Fruit fly (Drosophila melanogaster) whole organism, embryonic: ENCODE measurements around the gene CG16852.

Experiments used
- Atf3 ChIP-seq: fragments of 200-800 bp; sonication (Bioruptor generic); optimal IDR thresholded peaks from 3 replicates; lab custom pipeline; 2016; ENCODE audit warnings: missing biosample characterization, missing genetic modification characterization
- CG10147 ChIP-seq: fragments of 200-800 bp; sonication (Bioruptor generic); optimal IDR thresholded peaks from 2 replicates; lab custom pipeline; 2019; ENCODE audit warnings: missing biosample characterization, mild to moderate bottlenecking, missing genetic modification characterization, moderate library complexity
- CG10209 ChIP-seq: fragments of 200-800 bp; sonication (Bioruptor generic); optimal IDR thresholded peaks from 3 replicates; lab custom pipeline; 2017; ENCODE audit warnings: missing biosample characterization, mild to moderate bottlenecking, missing genetic modification characterization, missing genetic modification reagents
- CG10543 ChIP-seq: fragments of 200-800 bp; sonication (Bioruptor generic); optimal IDR thresholded peaks from 3 replicates; lab custom pipeline; 2017; ENCODE audit warnings: missing biosample characterization, mild to moderate bottlenecking, missing genetic modification characterization, moderate library complexity
- CG11456 ChIP-seq: fragments of 200-800 bp; sonication (Bioruptor generic); IDR thresholded peaks from 3 replicates; pipeline ENCODE4 v1.3.6; 2022; ENCODE audit warnings: missing biosample characterization, missing genetic modification characterization
- CG17186 ChIP-seq: fragments of 200-800 bp; sonication (Bioruptor generic); optimal IDR thresholded peaks from 3 replicates; lab custom pipeline; 2017; ENCODE audit warnings: missing biosample characterization, missing genetic modification reagents, missing genetic modification characterization
- CG17359 ChIP-seq: fragments of 200-800 bp; sonication (Bioruptor generic); optimal IDR thresholded peaks from 3 replicates; lab custom pipeline; 2018; ENCODE audit warnings: missing biosample characterization, mild to moderate bottlenecking, missing genetic modification characterization, moderate library complexity
- CG17802 ChIP-seq: fragments of 200-800 bp; sonication (Bioruptor generic); optimal IDR thresholded peaks from 2 replicates; lab custom pipeline; 2018; ENCODE audit warnings: missing biosample characterization, mild to moderate bottlenecking, missing genetic modification characterization, moderate library complexity
- CG18619 ChIP-seq: fragments of 200-800 bp; sonication (Bioruptor generic); optimal IDR thresholded peaks from 3 replicates; lab custom pipeline; 2017; ENCODE audit warnings: missing biosample characterization, mild to moderate bottlenecking, missing genetic modification characterization
- CG2202 ChIP-seq: fragments of 200-800 bp; sonication (Bioruptor generic); optimal IDR thresholded peaks from 2 replicates; lab custom pipeline; 2018; ENCODE audit warnings: missing biosample characterization, mild to moderate bottlenecking, missing genetic modification characterization
- CG31224 ChIP-seq: fragments of 200-800 bp; sonication (Bioruptor generic); IDR thresholded peaks from 2 replicates; pipeline ENCODE4 v1.3.6; 2022; ENCODE audit warnings: missing biosample characterization, missing genetic modification characterization
- CG32532 ChIP-seq: fragments of 200-800 bp; sonication (Bioruptor generic); IDR thresholded peaks from 2 replicates; pipeline ENCODE4 v1.3.6; 2022; ENCODE audit warnings: missing biosample characterization, missing genetic modification characterization
- CG3281 ChIP-seq: fragments of 200-800 bp; sonication (Bioruptor generic); optimal IDR thresholded peaks from 3 replicates; lab custom pipeline; 2017; ENCODE audit warnings: missing biosample characterization, mild to moderate bottlenecking, missing genetic modification characterization
- CG34422 ChIP-seq: fragments of 200-800 bp; sonication (Bioruptor generic); IDR thresholded peaks from 3 replicates; pipeline ENCODE4 v1.3.6; 2022; ENCODE audit warnings: missing biosample characterization, missing genetic modification characterization
- CG6272 ChIP-seq: fragments of 200-800 bp; sonication (Bioruptor generic); IDR thresholded peaks from 2 replicates; pipeline ENCODE4 v1.3.6; 2022; ENCODE audit warnings: missing biosample characterization, missing genetic modification characterization
- CG6654 ChIP-seq: fragments of 200-800 bp; sonication (Bioruptor generic); optimal IDR thresholded peaks from 2 replicates; lab custom pipeline; 2017; ENCODE audit warnings: missing biosample characterization, mild to moderate bottlenecking, missing genetic modification characterization
- CG7357 ChIP-seq: fragments of 200-800 bp; sonication (Bioruptor generic); IDR thresholded peaks from 3 replicates; pipeline ENCODE4 v1.3.6; 2022; ENCODE audit warnings: missing biosample characterization, missing genetic modification characterization
- CoRest ChIP-seq: fragments of 200-800 bp; sonication (Bioruptor generic); optimal IDR thresholded peaks from 3 replicates; lab custom pipeline; 2018; ENCODE audit warnings: missing biosample characterization, mild to moderate bottlenecking, missing genetic modification characterization, moderate library complexity
- D ChIP-seq, 2 experiments: fragments of 200-800 bp in 1 of 2; fragments of >200 bp in 1 of 2; sonication (Bioruptor generic) in 1 of 2; optimal IDR thresholded peaks; 2 replicates in 1 of 2; 3 replicates in 1 of 2; lab custom pipeline; 2017; ENCODE audit warnings: mild to moderate bottlenecking in 1 of 2, missing biosample characterization in 1 of 2, missing genetic modification characterization in 1 of 2, missing genetic modification reagents in 1 of 2
- Dp ChIP-seq: fragments of 200-800 bp; sonication (Bioruptor generic); optimal IDR thresholded peaks from 2 replicates; lab custom pipeline; 2018; ENCODE audit warnings: missing biosample characterization, mild to moderate bottlenecking, missing genetic modification characterization, moderate library complexity
- HHEX ChIP-seq: fragments of 200-800 bp; sonication (Bioruptor generic); optimal IDR thresholded peaks from 3 replicates; lab custom pipeline; 2017; ENCODE audit warnings: missing biosample characterization, mild to moderate bottlenecking, missing genetic modification characterization, missing genetic modification reagents
- MESR4 ChIP-seq: fragments of 200-800 bp; sonication (Bioruptor generic); optimal IDR thresholded peaks from 2 replicates; lab custom pipeline; 2018; ENCODE audit warnings: missing biosample characterization, mild to moderate bottlenecking, missing genetic modification characterization, moderate library complexity
- Med ChIP-seq: fragments of 200-800 bp; sonication (Bioruptor generic); peaks from one replicate; lab custom pipeline; 2016; ENCODE audit warnings: missing biosample characterization, missing genetic modification characterization, mild to moderate bottlenecking, inconsistent platforms, moderate library complexity
- Side ChIP-seq: fragments of 200-800 bp; sonication (Bioruptor generic); optimal IDR thresholded peaks from 2 replicates; lab custom pipeline; 2016; ENCODE audit warnings: missing biosample characterization, missing genetic modification characterization
- Sry-δ ChIP-seq: fragments of 200-800 bp; sonication (Bioruptor generic); optimal IDR thresholded peaks from 2 replicates; lab custom pipeline; 2016; ENCODE audit warnings: missing biosample characterization, missing genetic modification characterization
- Stat92E ChIP-seq, 3 experiments: fragments of >200 bp in 2 of 3; fragments of 200-800 bp in 1 of 3; sonication (Bioruptor generic) in 1 of 3; optimal IDR thresholded peaks; 2 replicates each; lab custom pipeline; 2017 to 2019; ENCODE audit warnings: missing biosample characterization in 3 of 3, missing genetic modification characterization in 3 of 3, mild to moderate bottlenecking in 1 of 3, moderate library complexity in 1 of 3
- Tbp ChIP-seq: fragments of >200 bp; optimal IDR thresholded peaks from 2 replicates; lab custom pipeline; 2018; ENCODE audit warnings: missing biosample characterization, missing genetic modification characterization
- ash1 ChIP-seq: fragments of 200-800 bp; sonication (Bioruptor generic); optimal IDR thresholded peaks from 2 replicates; lab custom pipeline; 2018; ENCODE audit warnings: missing biosample characterization, mild to moderate bottlenecking, missing genetic modification characterization
- btn ChIP-seq: fragments of 200-800 bp; sonication (Bioruptor generic); optimal IDR thresholded peaks from 2 replicates; lab custom pipeline; 2016; ENCODE audit warnings: missing biosample characterization, missing genetic modification characterization
- cg ChIP-seq: fragments of 200-800 bp; sonication (Bioruptor generic); optimal IDR thresholded peaks from 3 replicates; lab custom pipeline; 2019; ENCODE audit warnings: missing biosample characterization, mild to moderate bottlenecking, missing genetic modification characterization, moderate library complexity
- crol ChIP-seq: fragments of 200-800 bp; sonication (Bioruptor generic); IDR thresholded peaks from 2 replicates; pipeline ENCODE4 v1.3.6; 2022; ENCODE audit warnings: missing biosample characterization, missing genetic modification characterization
- da ChIP-seq: fragments of 200-800 bp; sonication (Bioruptor generic); optimal IDR thresholded peaks from 2 replicates; lab custom pipeline; 2016; ENCODE audit warnings: missing biosample characterization, missing genetic modification characterization
- dpn ChIP-seq, 2 experiments: fragments of 200-800 bp; sonication (Bioruptor generic); optimal IDR thresholded peaks; 3 replicates each; lab custom pipeline; 2016; ENCODE audit warnings: missing biosample characterization in 2 of 2, missing genetic modification characterization in 2 of 2
- emc ChIP-seq: fragments of 200-800 bp; sonication (Bioruptor generic); optimal IDR thresholded peaks from 2 replicates; lab custom pipeline; 2016; ENCODE audit warnings: missing biosample characterization, missing genetic modification characterization
- eve ChIP-seq, 2 experiments: fragments of >200 bp; optimal IDR thresholded peaks; 2 replicates each; lab custom pipeline; 2017; ENCODE audit warnings: missing biosample characterization in 2 of 2, missing genetic modification characterization in 2 of 2
- hth ChIP-seq: fragments of >200 bp; optimal IDR thresholded peaks from 2 replicates; lab custom pipeline; 2017; ENCODE audit warnings: inconsistent platforms
- lilli ChIP-seq: fragments of 200-800 bp; sonication (Bioruptor generic); optimal IDR thresholded peaks from 3 replicates; lab custom pipeline; 2016; ENCODE audit warnings: missing biosample characterization, missing genetic modification characterization
- lmd ChIP-seq: fragments of 200-800 bp; sonication (Bioruptor generic); IDR thresholded peaks from 2 replicates; pipeline ENCODE4 v1.3.6; 2022; ENCODE audit warnings: missing biosample characterization, missing genetic modification characterization
- nau ChIP-seq: fragments of 200-800 bp; sonication (Bioruptor generic); optimal IDR thresholded peaks from 3 replicates; lab custom pipeline; 2017; ENCODE audit warnings: missing biosample characterization, mild to moderate bottlenecking, missing genetic modification characterization, missing genetic modification reagents
- org-1 ChIP-seq: fragments of 200-800 bp; sonication (Bioruptor generic); optimal IDR thresholded peaks from 2 replicates; lab custom pipeline; 2017; ENCODE audit warnings: missing biosample characterization, missing genetic modification characterization
- pho ChIP-seq: fragments of 200-800 bp; sonication (Bioruptor generic); optimal IDR thresholded peaks from 2 replicates; lab custom pipeline; 2016; ENCODE audit warnings: missing biosample characterization, missing genetic modification characterization
- pros ChIP-seq: fragments of 200-800 bp; sonication (Bioruptor generic); optimal IDR thresholded peaks from 3 replicates; lab custom pipeline; 2019; ENCODE audit warnings: missing biosample characterization, mild to moderate bottlenecking, missing genetic modification characterization, moderate library complexity
- sug ChIP-seq: fragments of 200-800 bp; optimal IDR thresholded peaks from 2 replicates; lab custom pipeline; 2019; ENCODE audit warnings: missing biosample characterization, mild to moderate bottlenecking, missing genetic modification characterization, moderate library complexity
- unc-4 ChIP-seq: fragments of 200-800 bp; sonication (Bioruptor generic); IDR thresholded peaks from 2 replicates; pipeline ENCODE4 v1.3.6; 2022; ENCODE audit warnings: missing biosample characterization, missing genetic modification characterization; ENCODE audit not compliant: partially characterized antibody
- unpg ChIP-seq: fragments of 200-800 bp; sonication (Bioruptor generic); optimal IDR thresholded peaks from 3 replicates; lab custom pipeline; 2018; ENCODE audit warnings: missing biosample characterization, mild to moderate bottlenecking, missing genetic modification characterization, moderate library complexity
- wdn ChIP-seq: fragments of 200-800 bp; sonication (Bioruptor generic); IDR thresholded peaks from 2 replicates; pipeline ENCODE4 v1.3.6; 2022; ENCODE audit warnings: missing biosample characterization, missing genetic modification characterization
- zen ChIP-seq: fragments of 200-800 bp; sonication (Bioruptor generic); optimal IDR thresholded peaks from 3 replicates; lab custom pipeline; 2018; ENCODE audit warnings: missing biosample characterization, mild to moderate bottlenecking, missing genetic modification characterization, moderate library complexity

Gene CG16852

DNA sequence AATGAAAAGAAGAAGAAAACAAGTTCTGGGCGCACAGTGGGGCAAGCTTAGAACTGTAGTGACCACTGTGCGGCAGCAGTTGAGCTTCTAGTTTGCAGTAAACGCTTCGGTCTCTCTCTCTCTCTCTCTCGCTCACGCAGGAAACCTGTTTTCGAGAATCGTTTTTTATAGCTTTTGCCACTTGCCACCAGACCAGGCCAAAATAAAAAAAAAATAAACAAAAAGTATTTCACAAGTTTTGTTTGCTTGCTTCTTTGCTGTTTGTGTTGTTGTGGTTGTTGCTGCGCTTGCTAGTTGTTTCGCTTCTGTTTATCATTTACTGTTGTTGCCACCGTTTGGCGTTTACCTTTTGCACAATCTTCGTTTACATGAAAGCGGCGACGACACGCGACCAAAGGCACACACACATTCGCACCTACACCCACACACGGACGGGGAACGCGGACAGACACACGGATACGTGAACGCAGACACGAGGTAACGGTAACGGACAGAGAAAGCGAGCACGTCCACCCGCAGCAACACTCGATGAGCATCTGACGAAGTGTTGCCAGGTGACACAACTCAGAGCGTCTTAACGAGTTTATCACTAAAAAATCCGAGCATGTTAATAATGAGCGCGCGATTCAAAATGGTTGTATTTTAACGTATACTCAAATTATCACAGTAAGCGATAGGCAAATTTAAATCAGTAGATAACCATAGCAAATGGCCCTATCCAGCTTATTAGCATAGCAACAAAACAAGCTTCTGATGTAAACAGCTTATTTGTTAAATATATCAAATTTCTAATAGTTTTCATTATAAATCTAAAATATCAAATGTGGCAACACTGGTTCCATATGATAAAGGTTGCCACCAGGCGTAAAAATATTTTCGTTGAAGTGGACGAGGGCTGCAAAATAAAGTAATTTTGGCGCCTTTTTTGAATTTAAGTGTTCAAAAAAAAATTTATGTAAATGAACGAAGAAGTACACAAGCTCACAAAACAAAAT lies 8.5 kb downstream of the CG16852 start, which contains the start of gene B4 (continued):
- TF ChIP-seq org-1 (GFP tag; lab: Kevin White, UChicago), result peak; percentile 23
- peak; percentile 4 for TF ChIP-seq CG2202 (tag; lab: Kevin White, UChicago)
- peak; percentile 20 for TF ChIP-seq emc (GFP tag; lab: Kevin White, UChicago)
- TF ChIP-seq Sry-δ, result peak; percentile 20
- no peak; the same call in 1 of the 2 replicates for TF ChIP-seq lmd
- TF ChIP-seq ash1 (GFP tag; lab: Kevin White, UChicago), result peak; percentile 33
- no peak for TF ChIP-seq CG7357
- no peak for TF ChIP-seq hth (lab: Kevin White, UChicago)
- peak; percentile 34 for TF ChIP-seq HHEX
- TF ChIP-seq lilli (GFP tag; lab: Kevin White, UChicago), result peak; percentile 6
- TF ChIP-seq pros, result peak; percentile 54
- TF ChIP-seq Atf3 (GFP tag; lab: Kevin White, UChicago), result no peak
- TF ChIP-seq Stat92E (GFP tag; optimal IDR thresholded peaks at IDR 0.05; lab: Kevin White, UChicago), result peak in 1 of 3 experiments; percentile 28
- peak; percentile 12 to 13 for TF ChIP-seq dpn (GFP tag; optimal IDR thresholded peaks at IDR 0.05; lab: Kevin White, UChicago)
- TF ChIP-seq CG17359 (tag; lab: Kevin White, UChicago), result peak; percentile 40
- TF ChIP-seq CG3281 (GFP tag; lab: Kevin White, UChicago), result peak; percentile 20
- TF ChIP-seq CG6272 (GFP tag; lab: Robert Waterston, UW), result no peak
- peak; percentile 49 for TF ChIP-seq unpg (GFP tag; lab: Kevin White, UChicago)
- TF ChIP-seq cg (GFP tag; lab: Kevin White, UChicago), result peak; percentile 92
- peak; percentile 42 for TF ChIP-seq CG32532 (GFP tag; lab: Robert Waterston, UW)
- TF ChIP-seq CG18619 (GFP tag; lab: Kevin White, UChicago), result no peak
- no peak for TF ChIP-seq CG6654 (GFP tag; lab: Kevin White, UChicago)
- no peak for TF ChIP-seq Tbp (GFP tag; lab: Kevin White, UChicago)
- TF ChIP-seq CoRest (tag; lab: Kevin White, UChicago), result no peak
- peak; percentile 1; the same call in 1 of the 2 replicates for TF ChIP-seq crol (GFP tag; lab: Robert Waterston, UW)
- peak; percentile 66 for TF ChIP-seq Side (GFP tag; lab: Kevin White, UChicago)
- peak; percentile 37 for TF ChIP-seq sug (tag; lab: Kevin White, UChicago)
- no peak for TF ChIP-seq CG10147 (GFP tag; lab: Kevin White, UChicago)
- peak; percentile 51 for TF ChIP-seq MESR4
- TF ChIP-seq D (optimal IDR thresholded peaks at IDR 0.05; lab: Kevin White, UChicago), result no peak
- peak; percentile 42 for TF ChIP-seq D (GFP tag; optimal IDR thresholded peaks at IDR 0.05; lab: Kevin White, UChicago)
- peak; percentile 85 for TF ChIP-seq CG10543 (GFP tag; lab: Kevin White, UChicago)
- peak; percentile 46; the same call in 1 of the 2 replicates for TF ChIP-seq CG31224 (GFP tag; lab: Robert Waterston, UW)
- TF ChIP-seq pho (GFP tag; lab: Kevin White, UChicago), result peak; percentile 18
- no peak for TF ChIP-seq zen (tag; lab: Kevin White, UChicago)
- TF ChIP-seq CG34422, result peak; percentile 76; the same call in 2 of the 3 replicates
- TF ChIP-seq CG11456 (GFP tag; lab: Robert Waterston, UW), result no peak
- TF ChIP-seq CG17186 (GFP tag; lab: Kevin White, UChicago), result no peak
- peak; percentile 9 for TF ChIP-seq da (GFP tag; lab: Kevin White, UChicago)
- peak; percentile 7 for TF ChIP-seq btn (GFP tag; lab: Kevin White, UChicago)
- peak; percentile 96 for TF ChIP-seq Dp (GFP tag; lab: Kevin White, UChicago)
- TF ChIP-seq unc-4 (GFP tag; lab: Robert Waterston, UW), result 0 out of 2 replicates have a peak, but pooled peaks have one; percentile 15
- TF ChIP-seq CG10209 (GFP tag; lab: Kevin White, UChicago), result peak; percentile 6
- no peak for TF ChIP-seq nau (GFP tag; lab: Kevin White, UChicago)
- no peak for TF ChIP-seq CG17802 (tag; lab: Kevin White, UChicago)
- TF ChIP-seq Med, result peak; percentile 95
- TF ChIP-seq eve (GFP tag; optimal IDR thresholded peaks at IDR 0.05; lab: Kevin White, UChicago), result peak in 1 of 2 experiments; percentile 55
- peak; percentile 58; the same call in 1 of the 2 replicates for TF ChIP-seq wdn (GFP tag; lab: Robert Waterston, UW)
